Fruit fly (Drosophila melanogaster) S2 (cell line): ENCODE measurements around the gene lost.

ENCODE experiments used
- CG8478 ChIP-seq: fragments of >200 bp; optimal IDR thresholded peaks from 2 replicates; lab custom pipeline; 2018
- CTCF ChIP-seq, 2 experiments: fragments of >200 bp; optimal IDR thresholded peaks; 2 replicates each; lab custom pipeline; 2018

Gene lost

dm6 chr3R:4402884-4403705 lies at the start of gene lost:
TSS of gene lost (plus strand) at chr3R:4403076.
- TF ChIP-seq CG8478 (lab: Kevin White, UChicago), result no peak
- no peak for TF ChIP-seq CTCF (optimal IDR thresholded peaks at IDR 0.05; lab: Kevin White, UChicago)

dm6 chr3R:4353569-4353968 lies 49.3 kb upstream of the lost start:
- TF ChIP-seq CG8478 (lab: Kevin White, UChicago) (no peak), CTCF (optimal IDR thresholded peaks at IDR 0.05; lab: Kevin White, UChicago) (no peak)

- peak in 1 of 2 experiments; percentile 24 for TF ChIP-seq CTCF (optimal IDR thresholded peaks at IDR 0.05; lab: Kevin White, UChicago)
- no peak for TF ChIP-seq CG8478 (lab: Kevin White, UChicago)
Measured at dm6 chr3R:4359625-4360024, 43.3 kb upstream of the lost start, which contains the start of gene CG1090. TSS of gene CG1090 (plus strand) at chr3R:4359883.

- TF ChIP-seq CTCF (optimal IDR thresholded peaks at IDR 0.05; lab: Kevin White, UChicago), result no peak
- TF ChIP-seq CG8478 (lab: Kevin White, UChicago), result no peak
Measured at dm6 chr3R:4360668-4361110, 42.2 kb upstream of the lost start.

dm6 chr3R:4362010-4362409 lies 40.9 kb upstream of the lost start:
- TF ChIP-seq CG8478 (lab: Kevin White, UChicago), result no peak
- TF ChIP-seq CTCF (optimal IDR thresholded peaks at IDR 0.05; lab: Kevin White, UChicago), result no peak

dm6 chr3R:4378363-4379354 lies 24.2 kb upstream of the lost start, which contains the start of gene Sfxn1-3:
TSS of gene Sfxn1-3 (plus strand) at chr3R:4378600.
- TF ChIP-seq CG8478 (lab: Kevin White, UChicago) (no peak), CTCF (optimal IDR thresholded peaks at IDR 0.05; lab: Kevin White, UChicago) (no peak)

dm6 chr3R:4381079-4381919 lies 21.6 kb upstream of the lost start, which contains the start of gene Cont:
TSS of gene Cont (plus strand) at chr3R:4381306.
- TF ChIP-seq CTCF (optimal IDR thresholded peaks at IDR 0.05; lab: Kevin White, UChicago) (no peak), CG8478 (lab: Kevin White, UChicago) (no peak)

dm6 chr3R:4382165-4382564 lies 20.7 kb upstream of the lost start:
- TF ChIP-seq CTCF (optimal IDR thresholded peaks at IDR 0.05; lab: Kevin White, UChicago), result no peak
- no peak for TF ChIP-seq CG8478 (lab: Kevin White, UChicago)

dm6 chr3R:4387490-4387889 lies 15.4 kb upstream of the lost start, which contains the start of gene tub:
TSS of gene tub (plus strand) at chr3R:4387742.
- peak; percentile 62 to 65 for TF ChIP-seq CTCF (optimal IDR thresholded peaks at IDR 0.05; lab: Kevin White, UChicago)
- no peak for TF ChIP-seq CG8478 (lab: Kevin White, UChicago)

- TF ChIP-seq CG8478 (lab: Kevin White, UChicago) (no peak), CTCF (optimal IDR thresholded peaks at IDR 0.05; lab: Kevin White, UChicago) (no peak)
Measured at dm6 chr3R:4390133-4390532, 12.7 kb upstream of the lost start, which contains the start of gene CG14646. TSS of gene CG14646 (plus strand) at chr3R:4390366.

dm6 chr3R:4394117-4394516 lies 8.8 kb upstream of the lost start, which contains the start of gene CG34112:
TSS of gene CG34112 (minus strand) at chr3R:4394259.
- TF ChIP-seq CG8478 (lab: Kevin White, UChicago), result no peak
- TF ChIP-seq CTCF (optimal IDR thresholded peaks at IDR 0.05; lab: Kevin White, UChicago), result no peak

- TF ChIP-seq CTCF (optimal IDR thresholded peaks at IDR 0.05; lab: Kevin White, UChicago), result no peak
- TF ChIP-seq CG8478 (lab: Kevin White, UChicago), result no peak
Measured at dm6 chr3R:4394654-4395581, 8.0 kb upstream of the lost start.
